Worm (Caenorhabditis elegans) whole organism, late embryonic: ENCODE data around the gene rol-1.
"Not testable (repeated sequence)": the region's sequence is repeated elsewhere in the genome, so short reads cannot be mapped to it uniquely, and the experiment has no call there.

Experiments used
- C38D4.7 ChIP-seq: fragments of 200-800 bp; sonication (Bioruptor generic); optimal IDR thresholded peaks from 2 replicates; lab custom pipeline; 2018; ENCODE audit warnings: mild to moderate bottlenecking, missing genetic modification characterization, moderate library complexity, missing compliant biosample characterization
- ama-1 ChIP-seq: fragments of 150-350 bp; optimal IDR thresholded peaks from 2 replicates; lab custom pipeline; 2014
- ceh-14 ChIP-seq: sonication (generic microtip); optimal IDR thresholded peaks from 2 replicates; lab custom pipeline; 2016; ENCODE audit warnings: missing genotype, missing genetic modification characterization, missing compliant biosample characterization
- dve-1 ChIP-seq: sonication (generic microtip); optimal IDR thresholded peaks from 2 replicates; lab custom pipeline; 2017; ENCODE audit warnings: antibody characterized with exemption, mild to moderate bottlenecking, missing genetic modification characterization, missing compliant biosample characterization
- elt-4 ChIP-seq: sonication (generic microtip); optimal IDR thresholded peaks from 2 replicates; lab custom pipeline; 2016; ENCODE audit warnings: missing genetic modification characterization, missing compliant biosample characterization
- fkh-10 ChIP-seq: fragments of 150-350 bp; optimal IDR thresholded peaks from 2 replicates; lab custom pipeline; 2014; ENCODE audit warnings: missing biosample characterization, missing genetic modification reagents, missing genetic modification characterization
- mec-3 ChIP-seq: sonication (generic microtip); optimal IDR thresholded peaks from 2 replicates; lab custom pipeline; 2016; ENCODE audit warnings: borderline replicate concordance, missing genetic modification characterization, missing compliant biosample characterization
- pqm-1 ChIP-seq: sonication (generic microtip); optimal IDR thresholded peaks from 2 replicates; lab custom pipeline; 2016; ENCODE audit warnings: missing genetic modification characterization, missing compliant biosample characterization
- syd-9 ChIP-seq: sonication (generic microtip); optimal IDR thresholded peaks from 2 replicates; lab custom pipeline; 2016; ENCODE audit warnings: mild to moderate bottlenecking, missing genetic modification characterization, moderate library complexity, missing compliant biosample characterization
- tbx-7 ChIP-seq: sonication (generic microtip); optimal IDR thresholded peaks from 2 replicates; lab custom pipeline; 2016; ENCODE audit warnings: missing genotype, missing genetic modification characterization, missing compliant biosample characterization

- not testable (repeated sequence) for TF ChIP-seq pqm-1 (tag; lab: Kevin White, UChicago); elt-4 (tag; lab: Kevin White, UChicago); ceh-14 (tag; lab: Kevin White, UChicago); mec-3 (tag; lab: Kevin White, UChicago); fkh-10; ama-1 (lab: Kevin White, UChicago); C38D4.7 (GFP tag; lab: Kevin White, UChicago); syd-9; dve-1 (tag; lab: Kevin White, UChicago); tbx-7 (tag; lab: Kevin White, UChicago)
Observed at ce11 chrII:12164539-12164938, 7.8 kb upstream of the rol-1 start, which contains the start of gene Y57A10A.8.
